Worm (Caenorhabditis elegans) whole organism, L1 larva: ENCODE measurements around the gene hcp-3.
A peak's percentile ranks its signal among the peaks of the same experiment; 100 is the strongest.

Source experiments
- aha-1 ChIP-seq: fragments of 150-350 bp; optimal IDR thresholded peaks from 2 replicates; lab custom pipeline; 2014; ENCODE audit warnings: missing biosample characterization, missing genetic modification characterization
- alr-1 ChIP-seq: fragments of 200-800 bp; sonication (Bioruptor generic); optimal IDR thresholded peaks from 2 replicates; lab custom pipeline; 2018; ENCODE audit warnings: borderline replicate concordance, mild to moderate bottlenecking, missing genetic modification characterization, missing compliant biosample characterization
- blmp-1 ChIP-seq: fragments of 150-350 bp; optimal IDR thresholded peaks from 2 replicates; lab custom pipeline; 2014; ENCODE audit warnings: missing biosample characterization, missing genetic modification characterization
- ceh-8 ChIP-seq: fragments of 200-800 bp; sonication (Bioruptor generic); optimal IDR thresholded peaks from 2 replicates; lab custom pipeline; 2018; ENCODE audit warnings: mild to moderate bottlenecking, missing genetic modification characterization, moderate library complexity, missing compliant biosample characterization
- ceh-82 ChIP-seq, 3 experiments: fragments of 150-350 bp in 1 of 3; sonication (generic microtip) in 2 of 3; optimal IDR thresholded peaks; 2 replicates each; lab custom pipeline; 2014 to 2017; ENCODE audit warnings: missing biosample characterization in 3 of 3, missing genetic modification characterization in 3 of 3
- ceh-88 ChIP-seq: fragments of 200-800 bp; sonication (Bioruptor generic); IDR thresholded peaks from 2 replicates; pipeline ENCODE4 v1.3.6; 2022; ENCODE audit warnings: missing genetic modification characterization, missing compliant biosample characterization
- dpl-1 ChIP-seq, 3 experiments: fragments of 150-350 bp in 2 of 3; sonication (generic microtip) in 1 of 3; optimal IDR thresholded peaks; 2 replicates each; lab custom pipeline; 2014 to 2017; ENCODE audit warnings: missing biosample characterization in 3 of 3, missing genetic modification characterization in 3 of 3, missing genetic modification reagents in 3 of 3
- elt-3 ChIP-seq, 6 experiments: fragments of 150-350 bp in 1 of 6; sonication (generic microtip); optimal IDR thresholded peaks; 2 replicates each; lab custom pipeline; 2017 to 2018; ENCODE audit warnings: missing biosample characterization in 6 of 6, missing genetic modification characterization in 6 of 6, inconsistent platforms in 1 of 6
- fkh-4 ChIP-seq: sonication (generic microtip); optimal IDR thresholded peaks from 2 replicates; lab custom pipeline; 2016; ENCODE audit warnings: missing compliant biosample characterization, missing genetic modification characterization, borderline replicate concordance
- grh-1 ChIP-seq: fragments of 200-800 bp; sonication (Bioruptor generic); IDR thresholded peaks from 2 replicates; pipeline ENCODE4 v1.3.6; 2022; ENCODE audit warnings: missing genetic modification reagents, missing genetic modification characterization, missing compliant biosample characterization
- hlh-4 ChIP-seq: sonication (generic microtip); optimal IDR thresholded peaks from 2 replicates; lab custom pipeline; 2016; ENCODE audit warnings: mild to moderate bottlenecking, missing genetic modification characterization, missing compliant biosample characterization
- hpl-2 ChIP-seq: fragments of 150-350 bp; optimal IDR thresholded peaks from 2 replicates; lab custom pipeline; 2014; ENCODE audit warnings: missing biosample characterization, missing genetic modification reagents, missing genetic modification characterization
- lin-14 ChIP-seq: fragments of 200-800 bp; sonication (Bioruptor generic); optimal IDR thresholded peaks from 2 replicates; lab custom pipeline; 2018; ENCODE audit warnings: mild to moderate bottlenecking, missing genetic modification characterization, moderate library complexity, missing compliant biosample characterization
- nhr-12 ChIP-seq: sonication (generic microtip); optimal IDR thresholded peaks from 2 replicates; lab custom pipeline; 2017; ENCODE audit warnings: missing biosample characterization, missing genetic modification characterization
- nhr-20 ChIP-seq: sonication (generic microtip); optimal IDR thresholded peaks from 2 replicates; lab custom pipeline; 2016; ENCODE audit warnings: mild to moderate bottlenecking, missing genetic modification characterization, missing compliant biosample characterization
- nhr-76 ChIP-seq: sonication (generic microtip); optimal IDR thresholded peaks from 2 replicates; lab custom pipeline; 2017; ENCODE audit warnings: missing biosample characterization, missing genetic modification characterization
- nhr-85 ChIP-seq: sonication (generic microtip); peaks from one replicate; lab custom pipeline; 2016; ENCODE audit warnings: missing genetic modification characterization, inconsistent platforms, missing compliant biosample characterization
- nhr-90 ChIP-seq: sonication (generic microtip); optimal IDR thresholded peaks from 2 replicates; lab custom pipeline; 2016; ENCODE audit warnings: mild to moderate bottlenecking, missing genetic modification characterization, missing compliant biosample characterization; ENCODE audit not compliant: poor library complexity
- pag-3 ChIP-seq: sonication (generic microtip); optimal IDR thresholded peaks from 2 replicates; lab custom pipeline; 2017; ENCODE audit warnings: missing genetic modification characterization, mild to moderate bottlenecking, missing compliant biosample characterization, antibody characterized with exemption, borderline replicate concordance; ENCODE audit not compliant: insufficient read depth
- pax-3 ChIP-seq: fragments of 200-800 bp; sonication (Bioruptor generic); optimal IDR thresholded peaks from 2 replicates; lab custom pipeline; 2018; ENCODE audit warnings: mild to moderate bottlenecking, missing genetic modification characterization, moderate library complexity, missing compliant biosample characterization
- rnt-1 ChIP-seq: sonication (generic microtip); optimal IDR thresholded peaks from 2 replicates; lab custom pipeline; 2016; ENCODE audit warnings: mild to moderate bottlenecking, missing genetic modification characterization, moderate library complexity, missing compliant biosample characterization
- unc-62 ChIP-seq: fragments of 150-350 bp; optimal IDR thresholded peaks from 2 replicates; lab custom pipeline; 2014; ENCODE audit warnings: missing biosample characterization, missing genetic modification reagents, missing genetic modification characterization
- unc-86 ChIP-seq: sonication (generic microtip); optimal IDR thresholded peaks from 2 replicates; lab custom pipeline; 2016; ENCODE audit warnings: missing genetic modification characterization, missing compliant biosample characterization
- unc-98 ChIP-seq: fragments of 200-800 bp; sonication (Bioruptor generic); IDR thresholded peaks from 2 replicates; pipeline ENCODE4 v1.3.6; 2022; ENCODE audit warnings: missing genetic modification characterization, missing compliant biosample characterization
- xbp-1 ChIP-seq: sonication (generic microtip); optimal IDR thresholded peaks from 2 replicates; lab custom pipeline; 2016; ENCODE audit warnings: missing genetic modification characterization, missing compliant biosample characterization
- zip-4 ChIP-seq: fragments of 200-800 bp; sonication (Bioruptor generic); optimal IDR thresholded peaks from 2 replicates; lab custom pipeline; 2018; ENCODE audit warnings: mild to moderate bottlenecking, missing genetic modification characterization, moderate library complexity, missing compliant biosample characterization
- ztf-11 ChIP-seq, 2 experiments: sonication (generic microtip); optimal IDR thresholded peaks; 2 replicates each; lab custom pipeline; 2016 to 2017; ENCODE audit warnings: missing genetic modification characterization in 2 of 2, missing biosample characterization in 1 of 2, missing compliant biosample characterization in 1 of 2

The hcp-3 gene

DNA sequence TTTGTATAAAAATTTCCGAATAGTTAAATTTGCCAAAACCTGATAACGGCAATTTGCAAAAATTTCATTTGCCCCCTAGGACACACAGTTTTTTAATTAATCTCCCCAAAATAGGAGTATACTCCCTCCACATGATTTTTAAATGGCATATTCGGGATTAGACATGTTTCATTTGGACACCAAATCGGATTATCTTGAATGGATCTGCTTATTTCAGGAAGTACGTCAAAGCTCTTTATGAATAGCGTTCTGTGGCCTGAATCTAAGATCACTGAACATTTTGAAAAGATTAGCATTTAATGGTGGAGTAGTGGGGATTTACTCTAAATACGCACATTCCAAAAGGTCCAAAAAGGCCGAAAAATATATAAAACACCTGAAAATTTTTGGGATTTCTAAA is 42.3 kb upstream of the hcp-3 start (continued):
- TF ChIP-seq blmp-1 (no peak), ceh-88 (GFP tag; lab: Robert Waterston, UW) (no peak), hlh-4 (tag; lab: Kevin White, UChicago) (no peak), xbp-1 (tag; lab: Kevin White, UChicago) (no peak), hpl-2 (GFP tag; lab: Kevin White, UChicago) (no peak)

DNA sequence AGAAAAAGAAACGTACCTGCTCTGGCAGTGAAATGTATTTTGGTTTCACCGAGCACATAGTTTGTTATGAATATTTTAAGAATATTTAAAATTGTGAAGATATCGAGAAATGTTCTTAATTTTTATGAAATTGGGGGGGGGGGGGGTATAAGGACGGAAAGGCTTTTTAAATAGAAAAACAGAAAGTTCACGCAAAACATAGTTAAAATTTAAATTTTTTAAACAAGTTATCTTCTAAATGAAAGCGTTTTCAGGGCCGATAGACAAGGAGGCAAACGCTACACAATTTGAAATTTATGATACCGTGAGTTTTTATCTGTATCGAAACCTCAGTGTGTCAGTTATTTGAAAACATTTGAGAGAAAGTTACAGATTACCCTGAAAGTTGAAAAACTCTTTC is 39.5 kb upstream of the hcp-3 start, which contains the start of gene C15H7.4:
C15H7.4 (minus strand) TSS at position 101 of the 400 bp plus-strand sequence.
- TF ChIP-seq nhr-12 (tag; lab: Kevin White, UChicago) (no peak), fkh-4 (tag; lab: Kevin White, UChicago) (no peak), elt-3 (tag; optimal IDR thresholded peaks at IDR 0.05; lab: Kevin White, UChicago) (no peak), alr-1 (tag; lab: Kevin White, UChicago) (no peak), rnt-1 (no peak), unc-98 (GFP tag; lab: Robert Waterston, UW) (no peak), ztf-11 (tag; optimal IDR thresholded peaks at IDR 0.05; lab: Kevin White, UChicago) (no peak), unc-62 (no peak), pag-3 (tag; lab: Kevin White, UChicago) (no peak), nhr-20 (tag; lab: Kevin White, UChicago) (no peak), nhr-76 (tag; lab: Kevin White, UChicago) (no peak), dpl-1 (GFP tag; optimal IDR thresholded peaks at IDR 0.05; lab: Kevin White, UChicago) (no peak), grh-1 (GFP tag; lab: Robert Waterston, UW) (no peak), ceh-8 (GFP tag; lab: Kevin White, UChicago) (no peak), blmp-1 (no peak), ceh-88 (GFP tag; lab: Robert Waterston, UW) (no peak)

DNA sequence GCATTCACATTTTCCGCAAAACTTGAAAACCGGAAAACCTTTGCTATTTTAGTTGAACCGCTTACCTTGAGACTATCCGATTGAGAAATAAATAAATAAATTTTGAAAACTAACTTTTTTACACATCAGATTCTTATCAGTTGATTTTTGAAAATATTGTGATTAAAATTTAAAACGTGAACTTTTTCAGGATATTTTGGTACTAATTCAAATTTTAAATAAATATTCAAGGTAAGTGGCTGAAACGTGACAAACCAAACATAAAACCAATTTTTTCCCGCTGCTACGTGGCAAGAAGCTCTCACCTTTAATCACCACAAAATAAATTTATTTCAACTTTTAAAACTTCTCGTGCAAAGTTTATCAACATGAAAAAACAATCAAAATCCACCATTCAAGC is 35.6 kb upstream of the hcp-3 start, which contains the start of gene C15H7.3:
C15H7.3 (minus strand) TSS at position 101 of the 400 bp plus-strand sequence.
- TF ChIP-seq pag-3 (tag; lab: Kevin White, UChicago) (no peak), pax-3 (tag; lab: Kevin White, UChicago) (no peak)
- TF ChIP-seq, all 84 proteins: peak for 0

DNA sequence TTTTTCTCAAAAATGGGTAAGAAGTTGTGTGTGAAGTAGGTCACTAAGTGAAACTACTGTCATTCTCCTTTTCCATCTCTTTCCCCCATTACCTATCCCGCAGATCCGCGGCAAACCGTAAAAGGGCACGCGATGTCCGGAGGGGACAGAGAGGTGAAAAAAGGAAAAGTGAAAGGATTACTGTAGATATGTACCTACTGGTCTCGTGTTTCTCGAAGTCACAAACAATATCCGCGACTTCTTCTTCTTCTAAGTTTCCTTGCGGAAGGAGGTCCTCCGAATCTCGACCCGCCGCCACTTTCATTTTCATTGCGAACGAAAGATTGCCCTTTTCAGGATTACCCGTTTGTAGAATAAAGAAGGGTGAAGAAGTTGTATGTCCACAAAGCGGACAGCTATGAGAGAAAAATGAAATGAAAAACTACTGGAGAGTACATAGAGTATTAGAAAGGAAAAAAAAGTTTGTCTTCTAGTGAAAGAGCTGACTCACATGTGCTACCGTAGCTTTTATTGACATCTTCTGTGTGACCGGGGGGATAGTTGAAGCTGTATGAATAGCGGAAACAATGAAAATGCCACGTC is 30.3 kb upstream of the hcp-3 start:
- TF ChIP-seq elt-3 (tag; optimal IDR thresholded peaks at IDR 0.05; lab: Kevin White, UChicago), result peak in 1 of 6 experiments; percentile 7
- no peak for TF ChIP-seq ceh-82 (tag; optimal IDR thresholded peaks at IDR 0.05; lab: Kevin White, UChicago)
- TF ChIP-seq blmp-1, result peak; percentile 100
- TF ChIP-seq, all 84 proteins: peak for 2

DNA sequence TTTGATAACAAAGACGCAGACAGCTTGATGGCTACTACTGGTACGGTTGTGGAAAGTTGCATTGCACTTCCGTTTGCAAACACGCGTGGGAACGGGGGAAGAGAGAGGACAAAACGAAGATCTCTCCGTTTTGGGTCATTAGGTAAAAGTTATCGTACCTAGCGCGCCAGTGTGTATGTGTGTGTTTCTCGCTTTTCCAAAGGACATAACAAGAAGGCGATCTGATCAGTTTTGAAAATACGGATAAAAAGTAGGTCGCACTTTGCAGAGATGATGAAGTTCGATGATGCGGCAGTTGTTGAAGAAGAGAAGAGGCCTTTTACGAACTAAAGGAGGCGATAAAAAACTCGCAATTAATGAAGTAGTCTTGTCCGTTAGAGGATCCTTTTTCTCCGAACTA is 28.8 kb upstream of the hcp-3 start:
- peak; percentile 93 for TF ChIP-seq blmp-1
- no peak for TF ChIP-seq unc-86 (tag; lab: Kevin White, UChicago)
- TF ChIP-seq aha-1 (tag; lab: Kevin White, UChicago), result no peak
- no peak for TF ChIP-seq lin-14 (GFP tag; lab: Kevin White, UChicago)
- TF ChIP-seq hlh-4 (tag; lab: Kevin White, UChicago), result no peak
- no peak for TF ChIP-seq zip-4
- TF ChIP-seq nhr-90, result no peak
- TF ChIP-seq elt-3 (tag; optimal IDR thresholded peaks at IDR 0.05; lab: Kevin White, UChicago), result peak in 1 of 6 experiments; percentile 38
- TF ChIP-seq ceh-8 (GFP tag; lab: Kevin White, UChicago), result no peak

DNA sequence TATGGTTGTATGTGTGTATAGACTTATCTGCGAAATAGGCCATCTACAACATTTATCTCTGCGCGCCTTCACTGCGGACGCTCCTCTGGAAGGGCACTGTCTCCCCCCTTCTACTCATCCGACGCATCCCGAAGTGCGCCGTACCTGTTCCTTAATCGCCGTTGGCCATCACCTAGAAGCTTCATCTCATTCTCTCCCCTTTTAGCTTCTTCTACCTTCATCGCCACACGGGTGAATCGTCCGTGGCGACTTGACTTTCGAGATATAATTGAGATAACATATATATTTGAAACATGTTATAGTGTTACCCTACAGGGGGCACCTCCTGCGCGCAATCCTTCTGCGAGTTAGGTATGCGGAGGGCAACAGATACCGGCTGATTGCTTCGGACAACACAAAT is 25.8 kb upstream of the hcp-3 start:
- TF ChIP-seq ztf-11 (tag; optimal IDR thresholded peaks at IDR 0.05; lab: Kevin White, UChicago) (no peak), nhr-85 (tag; lab: Kevin White, UChicago) (peak; percentile 12)
